Fruit fly (Drosophila melanogaster): Measurements from ENCODE around the gene Taf8.

DNA sequence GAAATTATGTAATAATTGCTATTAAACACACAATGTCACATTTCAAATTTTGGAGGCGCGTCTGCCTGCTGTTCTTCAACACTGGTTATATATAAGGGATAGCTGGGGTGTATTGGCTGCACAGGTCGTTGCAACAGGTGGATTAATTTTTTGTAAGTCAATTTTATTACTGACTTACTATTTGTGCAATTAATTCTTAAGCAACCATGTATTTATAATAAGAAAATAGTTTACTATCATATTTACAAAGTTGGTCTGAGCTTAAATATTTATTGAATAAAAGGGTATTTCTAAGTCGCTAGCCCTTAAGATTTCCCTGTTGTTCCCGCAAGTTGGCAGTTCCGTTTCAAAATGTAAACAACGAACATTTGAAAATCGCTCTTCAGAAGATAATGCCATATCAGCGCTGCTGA is 9.0 kb upstream of the Taf8 start, which contains the start of gene RhoGAP16F:
- TF ChIP-seq Met (GFP tag; optimal IDR thresholded peaks at IDR 0.05) (peak; percentile 87), cyc (GFP tag; optimal IDR thresholded peaks at IDR 0.05) (peak; percentile 85), OdsH (GFP tag; optimal IDR thresholded peaks at IDR 0.05) (peak; percentile 85), dac (GFP tag; optimal IDR thresholded peaks at IDR 0.05) (peak; percentile 70), CG11294 (GFP tag; IDR thresholded peaks at IDR 0.05) (peak; percentile 56; the same call in 1 of the 2 replicates), Lpt (GFP tag; optimal IDR thresholded peaks at IDR 0.05) (peak; percentile 63), vri (GFP tag; optimal IDR thresholded peaks at IDR 0.05) (peak; percentile 89), Eip78C (GFP tag) (peak; percentile 90), topi (GFP tag; optimal IDR thresholded peaks at IDR 0.05) (peak; percentile 87), dsx (GFP tag; optimal IDR thresholded peaks at IDR 0.05; ENCODE audit: poor library complexity, severe bottlenecking) (peak; percentile 65), lz (GFP tag; optimal IDR thresholded peaks at IDR 0.05) (peak; percentile 88), Hr4 (GFP tag; optimal IDR thresholded peaks at IDR 0.05) (peak; percentile 75), Sox102F (GFP tag; optimal IDR thresholded peaks at IDR 0.05) (peak; percentile 80)
